Worm (Caenorhabditis elegans) whole organism, late embryonic: ENCODE results near the gene syx-4.

Experiments
- C08G9.2 ChIP-seq: sonication (generic microtip); optimal IDR thresholded peaks from 2 replicates; lab custom pipeline; 2016; ENCODE audit warnings: mild to moderate bottlenecking, missing genetic modification characterization, moderate library complexity, missing compliant biosample characterization
- F13H6.1 ChIP-seq: sonication (generic microtip); optimal IDR thresholded peaks from 2 replicates; lab custom pipeline; 2016; ENCODE audit warnings: missing genetic modification characterization, missing compliant biosample characterization
- Y22D7AL.16 ChIP-seq: sonication (generic microtip); optimal IDR thresholded peaks from 2 replicates; lab custom pipeline; 2016; ENCODE audit warnings: missing genetic modification characterization, missing compliant biosample characterization
- ama-1 ChIP-seq: fragments of 150-350 bp; optimal IDR thresholded peaks from 2 replicates; lab custom pipeline; 2014
- ceh-14 ChIP-seq: sonication (generic microtip); optimal IDR thresholded peaks from 2 replicates; lab custom pipeline; 2016; ENCODE audit warnings: missing genotype, missing genetic modification characterization, missing compliant biosample characterization
- ceh-19 ChIP-seq: fragments of 200-800 bp; sonication (Bioruptor generic); optimal IDR thresholded peaks from 2 replicates; lab custom pipeline; 2018; ENCODE audit warnings: mild to moderate bottlenecking, missing genetic modification characterization, missing compliant biosample characterization
- ceh-2 ChIP-seq: sonication (generic microtip); optimal IDR thresholded peaks from 2 replicates; lab custom pipeline; 2016; ENCODE audit warnings: missing genotype, missing genetic modification characterization, missing compliant biosample characterization
- ceh-22 ChIP-seq: sonication (generic microtip); optimal IDR thresholded peaks from 2 replicates; lab custom pipeline; 2017; ENCODE audit warnings: missing biosample characterization, missing genetic modification characterization
- ceh-30 ChIP-seq: fragments of 150-350 bp; optimal IDR thresholded peaks from 2 replicates; lab custom pipeline; 2014; ENCODE audit warnings: missing biosample characterization, missing genetic modification characterization
- ceh-45 ChIP-seq: fragments of 200-800 bp; sonication (Bioruptor generic); IDR thresholded peaks from 2 replicates; pipeline ENCODE4 v1.3.6; 2022; ENCODE audit warnings: missing genetic modification reagents, missing genetic modification characterization, missing compliant biosample characterization
- ceh-6 ChIP-seq: fragments of 200-800 bp; sonication (Bioruptor generic); optimal IDR thresholded peaks from 2 replicates; lab custom pipeline; 2018; ENCODE audit warnings: mild to moderate bottlenecking, missing genetic modification characterization, missing compliant biosample characterization
- ceh-9 ChIP-seq: sonication (generic microtip); optimal IDR thresholded peaks from 2 replicates; lab custom pipeline; 2016; ENCODE audit warnings: mild to moderate bottlenecking, missing genetic modification characterization, inconsistent platforms, missing compliant biosample characterization
- dve-1 ChIP-seq: sonication (generic microtip); optimal IDR thresholded peaks from 2 replicates; lab custom pipeline; 2017; ENCODE audit warnings: antibody characterized with exemption, mild to moderate bottlenecking, missing genetic modification characterization, missing compliant biosample characterization
- elt-4 ChIP-seq: sonication (generic microtip); optimal IDR thresholded peaks from 2 replicates; lab custom pipeline; 2016; ENCODE audit warnings: missing genetic modification characterization, missing compliant biosample characterization
- ets-4 ChIP-seq: sonication (generic microtip); optimal IDR thresholded peaks from 2 replicates; lab custom pipeline; 2016; ENCODE audit warnings: missing genetic modification characterization, missing compliant biosample characterization
- fax-1 ChIP-seq: sonication (generic microtip); optimal IDR thresholded peaks from 2 replicates; lab custom pipeline; 2016; ENCODE audit warnings: missing genotype, missing genetic modification characterization, missing compliant biosample characterization
- gmeb-2 ChIP-seq: sonication (generic microtip); optimal IDR thresholded peaks from 2 replicates; lab custom pipeline; 2016; ENCODE audit warnings: missing genetic modification characterization, inconsistent platforms, missing compliant biosample characterization
- lin-11 ChIP-seq: fragments of 200-800 bp; sonication (Bioruptor generic); optimal IDR thresholded peaks from 2 replicates; lab custom pipeline; 2018; ENCODE audit warnings: mild to moderate bottlenecking, missing genetic modification characterization, missing compliant biosample characterization
- madf-2 ChIP-seq: sonication (generic microtip); optimal IDR thresholded peaks from 2 replicates; lab custom pipeline; 2017; ENCODE audit warnings: missing genetic modification characterization, missing compliant biosample characterization
- sox-2 ChIP-seq: fragments of 200-800 bp; sonication (Bioruptor generic); IDR thresholded peaks from 2 replicates; pipeline ENCODE4 v1.3.6; 2022; ENCODE audit warnings: missing genetic modification reagents, missing genetic modification characterization, missing compliant biosample characterization
- syd-9 ChIP-seq: sonication (generic microtip); optimal IDR thresholded peaks from 2 replicates; lab custom pipeline; 2016; ENCODE audit warnings: mild to moderate bottlenecking, missing genetic modification characterization, moderate library complexity, missing compliant biosample characterization

The syx-4 gene

DNA sequence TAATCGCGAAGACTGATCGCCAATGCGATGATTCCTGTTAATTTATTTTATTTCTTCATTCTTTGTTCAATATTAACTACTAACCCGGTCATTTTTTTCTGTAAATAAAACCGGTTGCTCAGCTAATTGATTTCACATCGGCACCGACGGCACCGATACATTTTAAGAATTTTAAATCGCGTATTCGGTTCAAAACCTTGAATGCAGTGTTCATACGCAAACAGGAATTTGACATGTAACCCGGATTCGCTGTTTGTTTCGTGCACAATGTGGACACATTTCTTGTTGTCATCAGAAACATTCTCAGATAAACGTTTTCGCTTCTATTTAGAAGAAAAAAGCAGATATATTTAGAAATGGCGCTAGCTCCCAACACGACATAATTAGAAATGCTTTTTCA, 42.9 kb downstream of the syx-4 start:
- TF ChIP-seq ceh-45 (GFP tag; lab: Robert Waterston, UW) (no peak), madf-2 (tag; lab: Kevin White, UChicago) (no peak), Y22D7AL.16 (tag; lab: Kevin White, UChicago) (no peak), sox-2 (GFP tag; lab: Robert Waterston, UW) (no peak), ceh-9 (no peak), F13H6.1 (no peak), ceh-30 (no peak), lin-11 (tag; lab: Kevin White, UChicago) (no peak), ets-4 (tag; lab: Kevin White, UChicago) (no peak), C08G9.2 (no peak), syd-9 (tag; lab: Kevin White, UChicago) (no peak), fax-1 (tag; lab: Kevin White, UChicago) (no peak), ceh-2 (tag; lab: Kevin White, UChicago) (no peak), elt-4 (no peak)

DNA sequence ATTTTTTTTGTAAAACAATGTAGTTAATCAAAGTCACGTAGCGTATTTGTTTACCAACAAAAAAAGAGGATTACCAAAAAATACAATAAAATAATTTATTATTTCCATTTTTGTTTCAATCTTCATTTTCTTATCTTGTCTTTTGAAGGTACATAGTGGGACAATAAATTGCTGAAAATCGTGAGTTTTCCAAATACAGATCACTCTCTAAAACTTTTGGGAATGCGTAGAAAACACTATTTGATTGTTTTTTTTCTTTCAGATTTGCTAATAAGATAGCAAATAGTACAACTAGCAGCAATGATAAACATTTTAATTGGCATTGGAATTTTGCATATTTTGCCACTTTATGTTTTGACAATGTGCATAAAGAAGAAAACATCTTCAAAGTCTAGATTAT, 44.3 kb downstream of the syx-4 start, which contains the start of gene C28C12.1:
Gene C28C12.1 (plus strand): TSS at position 301 of the 400 bp plus-strand sequence.
- no peak for TF ChIP-seq ceh-6 (GFP tag; lab: Kevin White, UChicago)
- no peak for TF ChIP-seq ama-1
- no peak for TF ChIP-seq gmeb-2

DNA sequence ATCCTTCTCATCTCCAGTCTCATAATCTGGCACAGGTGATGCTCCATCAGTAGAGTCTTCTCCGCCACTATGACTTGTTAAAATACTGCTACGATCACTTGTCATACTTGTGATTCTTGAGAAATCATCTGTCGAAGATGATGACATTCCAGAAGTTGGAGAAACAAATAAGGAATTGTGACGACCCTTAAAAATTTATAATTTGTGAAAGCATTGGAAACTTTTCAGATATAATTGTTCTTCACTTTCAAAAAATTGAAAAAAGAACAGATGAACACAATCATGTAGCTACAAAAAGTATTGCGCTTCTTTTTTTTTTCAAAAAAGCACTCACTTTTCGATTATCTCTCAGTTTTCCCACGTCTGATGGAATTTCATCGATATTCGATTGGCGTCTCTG, 49.0 kb downstream of the syx-4 start:
- TF ChIP-seq ceh-14, result no peak
- TF ChIP-seq ceh-9, result no peak
- TF ChIP-seq ceh-2 (tag; lab: Kevin White, UChicago), result no peak
- TF ChIP-seq ceh-22, result no peak
- TF ChIP-seq dve-1 (tag; lab: Kevin White, UChicago), result no peak
- no peak for TF ChIP-seq ceh-19
- no peak for TF ChIP-seq madf-2 (tag; lab: Kevin White, UChicago)
